Fruit fly (Drosophila melanogaster): ENCODE measurements around the gene CG9021.

- TF ChIP-seq CG8478 (optimal IDR thresholded peaks at IDR 0.05) (no peak), CTCF (optimal IDR thresholded peaks at IDR 0.05) (no peak)
These were observed 33.4 kb downstream of the CG9021 start for dm6 chr2L:5870838-5871702.

All from S2 (cell line).